Fruit fly (Drosophila melanogaster): Measurements from ENCODE around the gene CG5854.
A peak's percentile ranks its signal among the peaks of the same experiment; 100 is the strongest.

The CG5854 gene

dm6 chr3R:23958091-23958838 lies 24.6 kb downstream of the CG5854 start, which contains the start of the genes GluProRS and AP-1sigma (continued):
- peak; percentile 49 for TF ChIP-seq CG6765 (GFP tag; optimal IDR thresholded peaks at IDR 0.05)
- peak; percentile 92 for TF ChIP-seq CG2889 (GFP tag; IDR thresholded peaks at IDR 0.05)
- no peak for TF ChIP-seq br (optimal IDR thresholded peaks at IDR 0.05)
- peak; percentile 83 for TF ChIP-seq CG16779 (GFP tag; IDR thresholded peaks at IDR 0.05)
- TF ChIP-seq Hmr (GFP tag; optimal IDR thresholded peaks at IDR 0.05): peak; percentile 86
- TF ChIP-seq Rfx (GFP tag; IDR thresholded peaks at IDR 0.05): peak; percentile 97
- no peak for TF ChIP-seq CG17568 (GFP tag; optimal IDR thresholded peaks at IDR 0.05)
- TF ChIP-seq tx (GFP tag; optimal IDR thresholded peaks at IDR 0.05): peak; percentile 87
- peak; percentile 86 for TF ChIP-seq Opbp (GFP tag; IDR thresholded peaks at IDR 0.05; ENCODE audit: partially characterized antibody)
- peak; percentile 50 for TF ChIP-seq crc (GFP tag; optimal IDR thresholded peaks at IDR 0.05)
- peak; percentile 52 for TF ChIP-seq salm (tag; optimal IDR thresholded peaks at IDR 0.05)
- TF ChIP-seq zfh1 (GFP tag; IDR thresholded peaks at IDR 0.05): peak; percentile 97
- TF ChIP-seq CG12236 (GFP tag; optimal IDR thresholded peaks at IDR 0.05): peak; percentile 46
- TF ChIP-seq tin (GFP tag; optimal IDR thresholded peaks at IDR 0.05): peak; percentile 94
- TF ChIP-seq shn (GFP tag; optimal IDR thresholded peaks at IDR 0.05): peak; percentile 71
- peak; percentile 91 for TF ChIP-seq Sry-δ (GFP tag; optimal IDR thresholded peaks at IDR 0.05)
- peak; percentile 92 for TF ChIP-seq lab (GFP tag; optimal IDR thresholded peaks at IDR 0.05)
- peak; percentile 68 for TF ChIP-seq psq (GFP tag; optimal IDR thresholded peaks at IDR 0.05)
- peak; percentile 82 for TF ChIP-seq CG10543 (GFP tag; optimal IDR thresholded peaks at IDR 0.05)
- peak; percentile 85 for TF ChIP-seq bab2 (GFP tag; optimal IDR thresholded peaks at IDR 0.05)
- TF ChIP-seq unc-4 (GFP tag; IDR thresholded peaks at IDR 0.05; ENCODE audit: partially characterized antibody): peak; percentile 90
- TF ChIP-seq CG4328 (GFP tag; optimal IDR thresholded peaks at IDR 0.05): peak; percentile 85
- no peak for TF ChIP-seq Hmx (GFP tag; optimal IDR thresholded peaks at IDR 0.05)
- TF ChIP-seq z (GFP tag; IDR thresholded peaks at IDR 0.05): 0 out of 3 replicates have a peak, but pooled peaks have one; percentile 53
- TF ChIP-seq CG9817 (tag; optimal IDR thresholded peaks at IDR 0.05): peak; percentile 94
- peak; percentile 85 for TF ChIP-seq Dip3 (GFP tag; optimal IDR thresholded peaks at IDR 0.05)
- peak; percentile 68 for TF ChIP-seq CG12219 (GFP tag; optimal IDR thresholded peaks at IDR 0.05)
- peak; percentile 75 for TF ChIP-seq CG1529 (GFP tag; optimal IDR thresholded peaks at IDR 0.05)
- TF ChIP-seq Gsc (GFP tag; IDR thresholded peaks at IDR 0.05): peak; percentile 93
- peak; percentile 86 for TF ChIP-seq HLH54F (GFP tag; optimal IDR thresholded peaks at IDR 0.05)
- peak; percentile 97 for TF ChIP-seq CG11247 (GFP tag; IDR thresholded peaks at IDR 0.05)
- TF ChIP-seq B-H2 (GFP tag; optimal IDR thresholded peaks at IDR 0.05): peak; percentile 86

DNA sequence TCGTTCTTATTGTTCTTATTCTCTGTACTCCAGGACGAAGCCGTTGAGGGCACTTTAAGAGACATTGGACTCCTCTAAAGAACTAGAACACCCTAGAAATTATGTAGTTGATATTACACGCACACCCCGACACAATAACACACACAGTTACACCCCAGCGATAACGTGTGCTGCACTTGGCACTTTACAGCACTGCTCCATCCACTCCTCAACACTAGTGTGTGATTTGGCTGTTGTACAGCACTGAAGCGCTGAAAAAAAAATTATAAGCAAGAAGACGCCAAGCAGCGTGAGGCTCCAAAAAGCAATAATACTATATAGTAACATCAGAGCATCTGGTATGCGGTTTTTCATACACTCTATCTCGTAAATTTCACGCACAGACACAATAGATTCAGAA lies 27.2 kb downstream of the CG5854 start:
- TF ChIP-seq HmgZ (tag; optimal IDR thresholded peaks at IDR 0.05) (no peak), zf30C (GFP tag; optimal IDR thresholded peaks at IDR 0.05) (no peak), gce (GFP tag; IDR thresholded peaks at IDR 0.05) (0 out of 3 replicates have a peak, but pooled peaks have one; percentile 8), stwl (tag; optimal IDR thresholded peaks at IDR 0.05) (peak; percentile 99), CG16813 (GFP tag; IDR thresholded peaks at IDR 0.05; ENCODE audit: partially characterized antibody) (peak; percentile 39; the same call in 1 of the 3 replicates), CG10267 (tag; optimal IDR thresholded peaks at IDR 0.05) (peak; percentile 47), Doc3 (GFP tag; IDR thresholded peaks at IDR 0.05; ENCODE audit: partially characterized antibody) (0 out of 3 replicates have a peak, but pooled peaks have one; percentile 13), CG8290 (GFP tag; optimal IDR thresholded peaks at IDR 0.05) (peak; percentile 36), CG8290 (tag; optimal IDR thresholded peaks at IDR 0.05) (no peak), CG12299 (tag; optimal IDR thresholded peaks at IDR 0.05) (no peak), CG2202 (tag; optimal IDR thresholded peaks at IDR 0.05) (no peak), CG11695 (GFP tag; IDR thresholded peaks at IDR 0.05) (no peak), Scr (GFP tag; IDR thresholded peaks at IDR 0.05; ENCODE audit: partially characterized antibody) (0 out of 2 replicates have a peak, but pooled peaks have one; percentile 17)
